Worm (Caenorhabditis elegans) whole organism, L2 larva: ENCODE data around the gene lron-13.
"Not testable (repeated sequence)": the region's sequence is repeated elsewhere in the genome, so short reads cannot be mapped to it uniquely, and the experiment has no call there.

Experiments
- C34F6.9 ChIP-seq: fragments of 150-350 bp; optimal IDR thresholded peaks from 2 replicates; lab custom pipeline; 2014; ENCODE audit warnings: missing biosample characterization, missing genetic modification characterization
- R02D3.7 ChIP-seq: fragments of 150-350 bp; optimal IDR thresholded peaks from 2 replicates; lab custom pipeline; 2014; ENCODE audit warnings: missing biosample characterization, missing genetic modification characterization
- Y55F3AM.14 ChIP-seq: fragments of 200-800 bp; sonication (Bioruptor generic); optimal IDR thresholded peaks from 2 replicates; lab custom pipeline; 2018; ENCODE audit warnings: mild to moderate bottlenecking, missing genetic modification characterization, missing compliant biosample characterization
- ZK546.5 ChIP-seq: sonication (generic microtip); optimal IDR thresholded peaks from 2 replicates; lab custom pipeline; 2017; ENCODE audit warnings: missing biosample characterization, missing genetic modification characterization
- alr-1 ChIP-seq: fragments of 150-350 bp; optimal IDR thresholded peaks from 2 replicates; lab custom pipeline; 2014; ENCODE audit warnings: missing biosample characterization, missing genetic modification characterization
- aly-2 ChIP-seq: fragments of 150-350 bp; optimal IDR thresholded peaks from 2 replicates; lab custom pipeline; 2014; ENCODE audit warnings: missing biosample characterization, missing genetic modification characterization
- ama-1 ChIP-seq: fragments of 150-350 bp; optimal IDR thresholded peaks from 2 replicates; lab custom pipeline; 2018; ENCODE audit warnings: inconsistent platforms
- blmp-1 ChIP-seq: sonication (generic microtip); optimal IDR thresholded peaks from 2 replicates; lab custom pipeline; 2017; ENCODE audit warnings: missing genetic modification characterization, mild to moderate bottlenecking, missing compliant biosample characterization, antibody characterized with exemption, moderate library complexity; ENCODE audit not compliant: insufficient read depth
- ceh-16 ChIP-seq: fragments of 150-350 bp; optimal IDR thresholded peaks from 2 replicates; lab custom pipeline; 2014; ENCODE audit warnings: missing biosample characterization, missing genetic modification characterization
- dmd-4 ChIP-seq: sonication (generic microtip); optimal IDR thresholded peaks from 2 replicates; lab custom pipeline; 2017; ENCODE audit warnings: missing biosample characterization, missing genetic modification characterization
- egl-27 ChIP-seq: sonication (generic microtip); optimal IDR thresholded peaks from 3 replicates; lab custom pipeline; 2017; ENCODE audit warnings: missing biosample characterization, missing genetic modification reagents, missing genetic modification characterization
- elt-1 ChIP-seq: fragments of 150-350 bp; optimal IDR thresholded peaks from 2 replicates; lab custom pipeline; 2014; ENCODE audit warnings: missing biosample characterization, missing genetic modification characterization
- fos-1 ChIP-seq: fragments of 150-350 bp; optimal IDR thresholded peaks from 2 replicates; lab custom pipeline; 2014; ENCODE audit warnings: missing biosample characterization, missing genetic modification characterization
- lin-13 ChIP-seq: fragments of 150-350 bp; optimal IDR thresholded peaks from 2 replicates; lab custom pipeline; 2014; ENCODE audit warnings: missing biosample characterization, missing genetic modification reagents, missing genetic modification characterization
- lsy-2 ChIP-seq, 2 experiments: fragments of 150-350 bp in 1 of 2; sonication (generic microtip) in 1 of 2; optimal IDR thresholded peaks; 2 replicates each; lab custom pipeline; 2014 to 2017; ENCODE audit warnings: missing biosample characterization in 2 of 2, missing genetic modification characterization in 2 of 2
- mbf-1 ChIP-seq: sonication (generic microtip); optimal IDR thresholded peaks from 2 replicates; lab custom pipeline; 2017; ENCODE audit warnings: missing biosample characterization, missing genetic modification characterization
- mdl-1 ChIP-seq, 2 experiments: fragments of 150-350 bp in 1 of 2; sonication (generic microtip) in 1 of 2; optimal IDR thresholded peaks; 2 replicates each; lab custom pipeline; 2017; ENCODE audit warnings: missing biosample characterization in 2 of 2, missing genetic modification characterization in 2 of 2
- nhr-10 ChIP-seq: sonication (generic microtip); optimal IDR thresholded peaks from 2 replicates; lab custom pipeline; 2017; ENCODE audit warnings: missing biosample characterization, missing genetic modification characterization
- nhr-129 ChIP-seq: fragments of 150-350 bp; optimal IDR thresholded peaks from 2 replicates; lab custom pipeline; 2014; ENCODE audit warnings: missing biosample characterization, missing genetic modification characterization
- nhr-21 ChIP-seq: fragments of 150-350 bp; optimal IDR thresholded peaks from 2 replicates; lab custom pipeline; 2014; ENCODE audit warnings: missing biosample characterization, missing genetic modification characterization
- nhr-237 ChIP-seq: fragments of 150-350 bp; optimal IDR thresholded peaks from 2 replicates; lab custom pipeline; 2014; ENCODE audit warnings: missing biosample characterization, missing genetic modification characterization
- nhr-25 ChIP-seq: fragments of 150-350 bp; sonication (generic microtip); optimal IDR thresholded peaks from 3 replicates; lab custom pipeline; 2014; ENCODE audit warnings: missing biosample characterization, missing genetic modification characterization
- nhr-6 ChIP-seq: fragments of 150-350 bp; optimal IDR thresholded peaks from 2 replicates; lab custom pipeline; 2014; ENCODE audit warnings: missing biosample characterization, missing genetic modification characterization
- peb-1 ChIP-seq: fragments of 150-350 bp; optimal IDR thresholded peaks from 2 replicates; lab custom pipeline; 2014; ENCODE audit warnings: missing biosample characterization, missing genetic modification characterization
- sem-4 ChIP-seq: fragments of 150-350 bp; optimal IDR thresholded peaks from 2 replicates; lab custom pipeline; 2014; ENCODE audit warnings: missing biosample characterization, missing genetic modification reagents, missing genetic modification characterization
- skn-1 ChIP-seq: sonication (generic microtip); optimal IDR thresholded peaks from 2 replicates; lab custom pipeline; 2017; ENCODE audit warnings: missing biosample characterization, missing genetic modification characterization
- sma-9 ChIP-seq, 2 experiments: fragments of 150-350 bp in 1 of 2; sonication (generic microtip) in 1 of 2; optimal IDR thresholded peaks; 2 replicates each; lab custom pipeline; 2014 to 2016; ENCODE audit warnings: missing genetic modification characterization in 2 of 2, mild to moderate bottlenecking in 1 of 2, missing biosample characterization in 1 of 2, missing compliant biosample characterization in 1 of 2, missing genetic modification reagents in 1 of 2, moderate library complexity in 1 of 2
- snpc-4 ChIP-seq: fragments of 150-350 bp; optimal IDR thresholded peaks from 2 replicates; lab custom pipeline; 2014; ENCODE audit warnings: missing biosample characterization, missing genetic modification characterization
- unc-39 ChIP-seq: fragments of 150-350 bp; optimal IDR thresholded peaks from 2 replicates; lab custom pipeline; 2014; ENCODE audit warnings: missing biosample characterization, missing genetic modification characterization
- unc-62 ChIP-seq: fragments of 150-350 bp; optimal IDR thresholded peaks from 2 replicates; lab custom pipeline; 2014; ENCODE audit warnings: missing biosample characterization, missing genetic modification reagents, missing genetic modification characterization
- zag-1 ChIP-seq: fragments of 150-350 bp; optimal IDR thresholded peaks from 2 replicates; lab custom pipeline; 2014; ENCODE audit warnings: missing biosample characterization, missing genetic modification characterization

lron-13 gene

ce11 chrIII:13527424-13528097, at the start of gene lron-13:
TSS of gene lron-13 (plus strand) at chrIII:13527438.
- TF ChIP-seq unc-39 (tag; lab: Kevin White, UChicago) = no peak
- peak; percentile 9 for TF ChIP-seq sma-9 (GFP tag; optimal IDR thresholded peaks at IDR 0.05; lab: Kevin White, UChicago)
- TF ChIP-seq sma-9 (tag; optimal IDR thresholded peaks at IDR 0.05; lab: Kevin White, UChicago) = no peak
- TF ChIP-seq fos-1 (tag; lab: Kevin White, UChicago) = peak; percentile 74
- no peak for TF ChIP-seq nhr-25 (tag; lab: Kevin White, UChicago)

- no peak for TF ChIP-seq nhr-21 (tag; lab: Kevin White, UChicago)
- no peak for TF ChIP-seq Y55F3AM.14 (GFP tag; lab: Kevin White, UChicago)
- no peak for TF ChIP-seq lsy-2 (tag; optimal IDR thresholded peaks at IDR 0.05; lab: Kevin White, UChicago)
- TF ChIP-seq R02D3.7 = no peak
- TF ChIP-seq mdl-1 (tag; optimal IDR thresholded peaks at IDR 0.05; lab: Kevin White, UChicago) = no peak
- no peak for TF ChIP-seq egl-27 (tag; lab: Kevin White, UChicago)
- no peak for TF ChIP-seq lin-13 (GFP tag; lab: Kevin White, UChicago)
- no peak for TF ChIP-seq snpc-4
- TF ChIP-seq ZK546.5 (tag; lab: Kevin White, UChicago) = no peak
- no peak for TF ChIP-seq nhr-25 (tag; lab: Kevin White, UChicago)
Measured at ce11 chrIII:13484024-13484423, 43.2 kb upstream of the lron-13 start, which contains the start of gene acc-4. TSS of gene acc-4 (minus strand) at chrIII:13484124.

ce11 chrIII:13492377-13492776, 34.9 kb upstream of the lron-13 start, which contains the start of gene twk-40:
TSS of gene twk-40 (minus strand) at chrIII:13492477.
- no peak for TF ChIP-seq C34F6.9 (tag; lab: Kevin White, UChicago)
- no peak for TF ChIP-seq Y55F3AM.14 (GFP tag; lab: Kevin White, UChicago)
- no peak for TF ChIP-seq zag-1
- TF ChIP-seq fos-1 (tag; lab: Kevin White, UChicago) = no peak
- no peak for TF ChIP-seq blmp-1 (tag; lab: Kevin White, UChicago)
- TF ChIP-seq egl-27 (tag; lab: Kevin White, UChicago) = no peak
- no peak for TF ChIP-seq unc-62 (GFP tag; lab: Kevin White, UChicago)
- no peak for TF ChIP-seq skn-1 (tag; lab: Kevin White, UChicago)

ce11 chrIII:13495571-13495970, 31.7 kb upstream of the lron-13 start, which contains the start of gene T28A8.2:
TSS of gene T28A8.2 (minus strand) at chrIII:13495671.
- TF ChIP-seq nhr-10 = no peak
- TF ChIP-seq alr-1 (tag; lab: Kevin White, UChicago) = no peak
- no peak for TF ChIP-seq nhr-6 (tag; lab: Kevin White, UChicago)
- TF ChIP-seq ceh-16 (tag; lab: Kevin White, UChicago) = no peak
- TF ChIP-seq peb-1 (tag; lab: Kevin White, UChicago) = no peak
- no peak for TF ChIP-seq dmd-4
- no peak for TF ChIP-seq fos-1 (tag; lab: Kevin White, UChicago)
- TF ChIP-seq mbf-1 (tag; lab: Kevin White, UChicago) = no peak
- TF ChIP-seq lin-13 (GFP tag; lab: Kevin White, UChicago) = no peak
- TF ChIP-seq sem-4 (tag; lab: Kevin White, UChicago) = no peak
- TF ChIP-seq unc-62 (GFP tag; lab: Kevin White, UChicago) = no peak
- TF ChIP-seq aly-2 = no peak
- TF ChIP-seq elt-1 = no peak
- TF ChIP-seq nhr-129 (tag; lab: Kevin White, UChicago) = no peak
- no peak for TF ChIP-seq nhr-237
- no peak for TF ChIP-seq ama-1 (lab: Kevin White, UChicago)

- not testable (repeated sequence) for TF ChIP-seq alr-1 (tag; lab: Kevin White, UChicago); C34F6.9 (tag; lab: Kevin White, UChicago); lsy-2 (tag; optimal IDR thresholded peaks at IDR 0.05; lab: Kevin White, UChicago)
Measured at ce11 chrIII:13498899-13499298, 28.3 kb upstream of the lron-13 start, which contains the start of gene T28A8.6. TSS of gene T28A8.6 (plus strand) at chrIII:13499199.
